Worm (Caenorhabditis elegans) whole organism, L1 larva: Measurements from ENCODE around the gene Y53F4B.1.

Experiments used
- C04F5.9 ChIP-seq: sonication (generic microtip); optimal IDR thresholded peaks from 2 replicates; lab custom pipeline; 2016; ENCODE audit warnings: missing genetic modification characterization, missing compliant biosample characterization
- Y116A8C.19 ChIP-seq: sonication (generic microtip); optimal IDR thresholded peaks from 2 replicates; lab custom pipeline; 2016; ENCODE audit warnings: missing compliant biosample characterization, missing genetic modification characterization, borderline replicate concordance
- aha-1 ChIP-seq: fragments of 150-350 bp; optimal IDR thresholded peaks from 2 replicates; lab custom pipeline; 2014; ENCODE audit warnings: missing biosample characterization, missing genetic modification characterization
- alr-1 ChIP-seq: fragments of 200-800 bp; sonication (Bioruptor generic); optimal IDR thresholded peaks from 2 replicates; lab custom pipeline; 2018; ENCODE audit warnings: borderline replicate concordance, mild to moderate bottlenecking, missing genetic modification characterization, missing compliant biosample characterization
- aly-2 ChIP-seq: fragments of 150-350 bp; optimal IDR thresholded peaks from 2 replicates; lab custom pipeline; 2014; ENCODE audit warnings: missing biosample characterization, missing genetic modification characterization
- blmp-1 ChIP-seq: fragments of 150-350 bp; optimal IDR thresholded peaks from 2 replicates; lab custom pipeline; 2014; ENCODE audit warnings: missing biosample characterization, missing genetic modification characterization
- ceh-8 ChIP-seq: fragments of 200-800 bp; sonication (Bioruptor generic); optimal IDR thresholded peaks from 2 replicates; lab custom pipeline; 2018; ENCODE audit warnings: mild to moderate bottlenecking, missing genetic modification characterization, moderate library complexity, missing compliant biosample characterization
- ceh-88 ChIP-seq: fragments of 200-800 bp; sonication (Bioruptor generic); IDR thresholded peaks from 2 replicates; pipeline ENCODE4 v1.3.6; 2022; ENCODE audit warnings: missing genetic modification characterization, missing compliant biosample characterization
- ces-1 ChIP-seq: fragments of 150-350 bp; optimal IDR thresholded peaks from 2 replicates; lab custom pipeline; 2014; ENCODE audit warnings: missing biosample characterization, missing genetic modification reagents, missing genetic modification characterization
- dpl-1 ChIP-seq, 3 experiments: fragments of 150-350 bp in 2 of 3; sonication (generic microtip) in 1 of 3; optimal IDR thresholded peaks; 2 replicates each; lab custom pipeline; 2014 to 2017; ENCODE audit warnings: missing biosample characterization in 3 of 3, missing genetic modification characterization in 3 of 3, missing genetic modification reagents in 3 of 3
- egl-27 ChIP-seq, 2 experiments: fragments of 150-350 bp in 1 of 2; sonication (generic microtip); optimal IDR thresholded peaks; 3 replicates each; lab custom pipeline; 2017 to 2018; ENCODE audit warnings: missing biosample characterization in 2 of 2, missing genetic modification characterization in 2 of 2, missing genetic modification reagents in 2 of 2
- elt-2 ChIP-seq: sonication (generic microtip); optimal IDR thresholded peaks from 2 replicates; lab custom pipeline; 2016; ENCODE audit warnings: missing genetic modification characterization, mild to moderate bottlenecking, inconsistent platforms, missing compliant biosample characterization, missing genetic modification reagents
- elt-3 ChIP-seq, 6 experiments: fragments of 150-350 bp in 1 of 6; sonication (generic microtip); optimal IDR thresholded peaks; 2 replicates each; lab custom pipeline; 2017 to 2018; ENCODE audit warnings: missing biosample characterization in 6 of 6, missing genetic modification characterization in 6 of 6, inconsistent platforms in 1 of 6
- ets-5 ChIP-seq: fragments of 200-800 bp; sonication (Bioruptor generic); IDR thresholded peaks from 2 replicates; pipeline ENCODE4 v1.3.6; 2022; ENCODE audit warnings: missing genetic modification characterization, missing compliant biosample characterization
- fkh-4 ChIP-seq: sonication (generic microtip); optimal IDR thresholded peaks from 2 replicates; lab custom pipeline; 2016; ENCODE audit warnings: missing compliant biosample characterization, missing genetic modification characterization, borderline replicate concordance
- fkh-8 ChIP-seq: sonication (generic microtip); optimal IDR thresholded peaks from 2 replicates; lab custom pipeline; 2016; ENCODE audit warnings: mild to moderate bottlenecking, missing genetic modification characterization, missing compliant biosample characterization
- fos-1 ChIP-seq: fragments of 150-350 bp; optimal IDR thresholded peaks from 2 replicates; lab custom pipeline; 2014; ENCODE audit warnings: missing biosample characterization, missing genetic modification characterization
- hpl-2 ChIP-seq: fragments of 150-350 bp; optimal IDR thresholded peaks from 2 replicates; lab custom pipeline; 2014; ENCODE audit warnings: missing biosample characterization, missing genetic modification reagents, missing genetic modification characterization
- jun-1 ChIP-seq: fragments of 150-350 bp; optimal IDR thresholded peaks from 2 replicates; lab custom pipeline; 2014; ENCODE audit warnings: missing biosample characterization, missing genetic modification reagents, missing genetic modification characterization
- lin-13 ChIP-seq: fragments of 150-350 bp; optimal IDR thresholded peaks from 2 replicates; lab custom pipeline; 2014; ENCODE audit warnings: missing biosample characterization, missing genetic modification reagents, missing genetic modification characterization
- lin-39 ChIP-seq: fragments of 150-350 bp; optimal IDR thresholded peaks from 2 replicates; lab custom pipeline; 2014; ENCODE audit warnings: missing biosample characterization, missing genetic modification reagents, missing genetic modification characterization
- mab-9 ChIP-seq: fragments of 200-800 bp; sonication (Bioruptor generic); IDR thresholded peaks from 2 replicates; pipeline ENCODE4 v1.3.6; 2022; ENCODE audit warnings: missing genetic modification reagents, missing genetic modification characterization, missing compliant biosample characterization
- mdl-1 ChIP-seq, 2 experiments: fragments of 150-350 bp; optimal IDR thresholded peaks; 2 replicates each; lab custom pipeline; 2014 to 2017; ENCODE audit warnings: missing biosample characterization in 2 of 2, missing genetic modification characterization in 2 of 2, inconsistent platforms in 1 of 2
- nhr-12 ChIP-seq: sonication (generic microtip); optimal IDR thresholded peaks from 2 replicates; lab custom pipeline; 2017; ENCODE audit warnings: missing biosample characterization, missing genetic modification characterization
- nhr-19 ChIP-seq: fragments of 200-800 bp; sonication (Bioruptor generic); conservative IDR thresholded peaks from 2 replicates; pipeline ENCODE4 v1.3.6; 2022; ENCODE audit warnings: missing genetic modification characterization, missing compliant biosample characterization
- nhr-28 ChIP-seq: fragments of 150-350 bp; optimal IDR thresholded peaks from 2 replicates; lab custom pipeline; 2014; ENCODE audit warnings: missing biosample characterization, missing genetic modification characterization
- nhr-71 ChIP-seq: sonication (generic microtip); optimal IDR thresholded peaks from 2 replicates; lab custom pipeline; 2016; ENCODE audit warnings: mild to moderate bottlenecking, missing genetic modification characterization, moderate library complexity, missing compliant biosample characterization
- nhr-76 ChIP-seq: sonication (generic microtip); optimal IDR thresholded peaks from 2 replicates; lab custom pipeline; 2017; ENCODE audit warnings: missing biosample characterization, missing genetic modification characterization
- nhr-84 ChIP-seq: sonication (generic microtip); optimal IDR thresholded peaks from 2 replicates; lab custom pipeline; 2017; ENCODE audit warnings: missing biosample characterization, missing genetic modification characterization
- nhr-85 ChIP-seq: sonication (generic microtip); peaks from one replicate; lab custom pipeline; 2016; ENCODE audit warnings: missing genetic modification characterization, inconsistent platforms, missing compliant biosample characterization
- nhr-90 ChIP-seq: sonication (generic microtip); optimal IDR thresholded peaks from 2 replicates; lab custom pipeline; 2016; ENCODE audit warnings: mild to moderate bottlenecking, missing genetic modification characterization, missing compliant biosample characterization; ENCODE audit not compliant: poor library complexity
- pag-3 ChIP-seq: sonication (generic microtip); optimal IDR thresholded peaks from 2 replicates; lab custom pipeline; 2017; ENCODE audit warnings: missing genetic modification characterization, mild to moderate bottlenecking, missing compliant biosample characterization, antibody characterized with exemption, borderline replicate concordance; ENCODE audit not compliant: insufficient read depth
- pax-3 ChIP-seq: fragments of 200-800 bp; sonication (Bioruptor generic); optimal IDR thresholded peaks from 2 replicates; lab custom pipeline; 2018; ENCODE audit warnings: mild to moderate bottlenecking, missing genetic modification characterization, moderate library complexity, missing compliant biosample characterization
- skn-1 ChIP-seq: fragments of 150-350 bp; optimal IDR thresholded peaks from 2 replicates; lab custom pipeline; 2014; ENCODE audit warnings: missing biosample characterization, missing genetic modification characterization
- snu-23 ChIP-seq: sonication (generic microtip); optimal IDR thresholded peaks from 2 replicates; lab custom pipeline; 2016; ENCODE audit warnings: missing genetic modification characterization, missing compliant biosample characterization
- sox-4 ChIP-seq: sonication (generic microtip); optimal IDR thresholded peaks from 2 replicates; lab custom pipeline; 2016; ENCODE audit warnings: missing genetic modification characterization, missing compliant biosample characterization
- sptf-1 ChIP-seq: fragments of 150-350 bp; optimal IDR thresholded peaks from 2 replicates; lab custom pipeline; 2014; ENCODE audit warnings: missing biosample characterization, missing genetic modification characterization
- sup-37 ChIP-seq: fragments of 200-800 bp; sonication (Bioruptor generic); optimal IDR thresholded peaks from 2 replicates; lab custom pipeline; 2018; ENCODE audit warnings: mild to moderate bottlenecking, missing genetic modification characterization, missing compliant biosample characterization
- unc-130 ChIP-seq: fragments of 150-350 bp; optimal IDR thresholded peaks from 2 replicates; lab custom pipeline; 2017; ENCODE audit warnings: missing biosample characterization, missing genetic modification characterization, inconsistent platforms
- unc-30 ChIP-seq: sonication (generic microtip); optimal IDR thresholded peaks from 2 replicates; lab custom pipeline; 2017; ENCODE audit warnings: missing biosample characterization, missing genetic modification characterization
- unc-86 ChIP-seq: sonication (generic microtip); optimal IDR thresholded peaks from 2 replicates; lab custom pipeline; 2016; ENCODE audit warnings: missing genetic modification characterization, missing compliant biosample characterization
- unc-98 ChIP-seq: fragments of 200-800 bp; sonication (Bioruptor generic); IDR thresholded peaks from 2 replicates; pipeline ENCODE4 v1.3.6; 2022; ENCODE audit warnings: missing genetic modification characterization, missing compliant biosample characterization
- zag-1 ChIP-seq: fragments of 150-350 bp; optimal IDR thresholded peaks from 2 replicates; lab custom pipeline; 2014; ENCODE audit warnings: missing biosample characterization, missing genetic modification characterization
- ztf-11 ChIP-seq, 2 experiments: sonication (generic microtip); optimal IDR thresholded peaks; 2 replicates each; lab custom pipeline; 2016 to 2017; ENCODE audit warnings: missing genetic modification characterization in 2 of 2, missing biosample characterization in 1 of 2, missing compliant biosample characterization in 1 of 2

The Y53F4B.1 gene

ce11 chrII:14969320-14969950 lies 11.4 kb upstream of the Y53F4B.1 start, which contains the start of the genes pole-4, nsun-5 and metl-2 (continued):
- no peak for TF ChIP-seq pax-3 (tag; lab: Kevin White, UChicago)
- no peak for TF ChIP-seq nhr-12 (tag; lab: Kevin White, UChicago)
- no peak for TF ChIP-seq pag-3
- peak; percentile 21 for TF ChIP-seq fos-1 (tag; lab: Kevin White, UChicago)
- no peak for TF ChIP-seq elt-2 (tag; lab: Kevin White, UChicago)
- TF ChIP-seq unc-30 (tag; lab: Kevin White, UChicago): no peak
- TF ChIP-seq fkh-8 (tag; lab: Kevin White, UChicago): peak; percentile 66
- TF ChIP-seq alr-1 (tag; lab: Kevin White, UChicago): no peak
- no peak for TF ChIP-seq Y116A8C.19
- no peak for TF ChIP-seq sptf-1 (tag; lab: Kevin White, UChicago)
- TF ChIP-seq nhr-76 (tag; lab: Kevin White, UChicago): no peak
- no peak for TF ChIP-seq ceh-88 (GFP tag; lab: Robert Waterston, UW)
- TF ChIP-seq ets-5: no peak
- TF ChIP-seq unc-98 (GFP tag; lab: Robert Waterston, UW): no peak
- TF ChIP-seq skn-1: peak; percentile 68
- TF ChIP-seq lin-39 (tag; lab: Kevin White, UChicago): no peak
- TF ChIP-seq ces-1: no peak
- TF ChIP-seq sup-37 (GFP tag; lab: Kevin White, UChicago): no peak
- TF ChIP-seq mdl-1 (tag; optimal IDR thresholded peaks at IDR 0.05; lab: Kevin White, UChicago): peak in 1 of 2 experiments; percentile 36
- no peak for TF ChIP-seq fkh-4 (tag; lab: Kevin White, UChicago)
- TF ChIP-seq ceh-8 (GFP tag; lab: Kevin White, UChicago): no peak
- peak; percentile 33; the same call in 1 of the 2 replicates for TF ChIP-seq nhr-19 (GFP tag; lab: Robert Waterston, UW)
- no peak for TF ChIP-seq aha-1 (tag; lab: Kevin White, UChicago)
- no peak for TF ChIP-seq nhr-71 (tag; lab: Kevin White, UChicago)
- no peak for TF ChIP-seq hpl-2 (GFP tag; lab: Kevin White, UChicago)
- peak; percentile 76 to 87 (median 81) for TF ChIP-seq dpl-1 (GFP tag; optimal IDR thresholded peaks at IDR 0.05; lab: Kevin White, UChicago)
- TF ChIP-seq unc-86 (tag; lab: Kevin White, UChicago): peak; percentile 31
- TF ChIP-seq nhr-85 (tag; lab: Kevin White, UChicago): no peak
- no peak for TF ChIP-seq egl-27 (tag; optimal IDR thresholded peaks at IDR 0.05; lab: Kevin White, UChicago)
- TF ChIP-seq elt-3 (tag; optimal IDR thresholded peaks at IDR 0.05; lab: Kevin White, UChicago): peak in 1 of 6 experiments; percentile 74
- no peak for TF ChIP-seq nhr-90 (tag; lab: Kevin White, UChicago)
- TF ChIP-seq nhr-84 (tag; lab: Kevin White, UChicago): no peak
- TF ChIP-seq aly-2 (tag; lab: Kevin White, UChicago): no peak
- peak; percentile 37 for TF ChIP-seq unc-130 (tag; lab: Kevin White, UChicago)
- TF ChIP-seq snu-23 (GFP tag; lab: Kevin White, UChicago): peak; percentile 71
- no peak for TF ChIP-seq nhr-28 (tag; lab: Kevin White, UChicago)
- no peak for TF ChIP-seq sox-4 (tag; lab: Kevin White, UChicago)
- TF ChIP-seq ztf-11 (tag; optimal IDR thresholded peaks at IDR 0.05; lab: Kevin White, UChicago): no peak
- no peak for TF ChIP-seq C04F5.9 (tag; lab: Kevin White, UChicago)
- TF ChIP-seq blmp-1 (tag; lab: Kevin White, UChicago): peak; percentile 54
- TF ChIP-seq zag-1 (tag; lab: Kevin White, UChicago): no peak
- no peak for TF ChIP-seq mab-9 (GFP tag; lab: Robert Waterston, UW)
- peak; percentile 10 for TF ChIP-seq lin-13
- TF ChIP-seq jun-1: no peak
